Fruit fly (Drosophila melanogaster) whole organism, embryonic: ENCODE data around the gene aru.

Source experiments
- Adf1 ChIP-seq: fragments of 200-800 bp; sonication (Bioruptor generic); IDR thresholded peaks from 2 replicates; pipeline ENCODE4 v1.3.6; 2022; ENCODE audit warnings: missing biosample characterization, missing genetic modification characterization
- Atf-2 ChIP-seq: fragments of 200-800 bp; sonication (Bioruptor generic); optimal IDR thresholded peaks from 2 replicates; lab custom pipeline; 2016; ENCODE audit warnings: missing biosample characterization, missing genetic modification characterization
- Atf3 ChIP-seq: fragments of 200-800 bp; sonication (Bioruptor generic); optimal IDR thresholded peaks from 3 replicates; lab custom pipeline; 2016; ENCODE audit warnings: missing biosample characterization, missing genetic modification characterization
- Awh ChIP-seq: fragments of 200-800 bp; sonication (Bioruptor generic); IDR thresholded peaks from 2 replicates; pipeline ENCODE4, ENCODE4 v1.3.6; 2022; ENCODE audit warnings: missing biosample characterization, missing genetic modification characterization
- CG10959 ChIP-seq: fragments of 200-800 bp; sonication (Bioruptor generic); IDR thresholded peaks from 2 replicates; pipeline ENCODE4 v1.3.6; 2022; ENCODE audit warnings: missing biosample characterization, missing genetic modification characterization
- CG11456 ChIP-seq: fragments of 200-800 bp; sonication (Bioruptor generic); IDR thresholded peaks from 3 replicates; pipeline ENCODE4 v1.3.6; 2022; ENCODE audit warnings: missing biosample characterization, missing genetic modification characterization
- CG11504 ChIP-seq: fragments of 200-800 bp; sonication (Bioruptor generic); optimal IDR thresholded peaks from 3 replicates; lab custom pipeline; 2019; ENCODE audit warnings: missing biosample characterization, mild to moderate bottlenecking, missing genetic modification characterization, moderate library complexity
- CG11723 ChIP-seq: fragments of 200-800 bp; sonication (Bioruptor generic); optimal IDR thresholded peaks from 2 replicates; lab custom pipeline; 2017; ENCODE audit warnings: missing biosample characterization, mild to moderate bottlenecking, missing genetic modification characterization
- CG12769 ChIP-seq: fragments of 200-800 bp; sonication (Bioruptor generic); optimal IDR thresholded peaks from 2 replicates; lab custom pipeline; 2019; ENCODE audit warnings: missing biosample characterization, mild to moderate bottlenecking, missing genetic modification characterization, moderate library complexity
- CG13424 ChIP-seq: fragments of 200-800 bp; sonication (Bioruptor generic); optimal IDR thresholded peaks from 2 replicates; lab custom pipeline; 2019; ENCODE audit warnings: missing biosample characterization, mild to moderate bottlenecking, missing genetic modification characterization, moderate library complexity
- CG14014 ChIP-seq: fragments of 200-800 bp; sonication (Bioruptor generic); IDR thresholded peaks from 2 replicates; pipeline ENCODE4 v1.3.6; 2022; ENCODE audit warnings: missing biosample characterization, missing genetic modification characterization
- CG17802 ChIP-seq: fragments of 200-800 bp; sonication (Bioruptor generic); optimal IDR thresholded peaks from 2 replicates; lab custom pipeline; 2018; ENCODE audit warnings: missing biosample characterization, mild to moderate bottlenecking, missing genetic modification characterization, moderate library complexity
- CG2712 ChIP-seq: fragments of 200-800 bp; optimal IDR thresholded peaks from 3 replicates; lab custom pipeline; 2019; ENCODE audit warnings: missing biosample characterization, mild to moderate bottlenecking, missing genetic modification characterization, moderate library complexity
- CG30431 ChIP-seq: fragments of 200-800 bp; sonication (Bioruptor generic); optimal IDR thresholded peaks from 2 replicates; lab custom pipeline; 2017; ENCODE audit warnings: missing biosample characterization, missing genetic modification characterization
- CG31224 ChIP-seq: fragments of 200-800 bp; sonication (Bioruptor generic); IDR thresholded peaks from 2 replicates; pipeline ENCODE4 v1.3.6; 2022; ENCODE audit warnings: missing biosample characterization, missing genetic modification characterization
- CG34376 ChIP-seq: fragments of 200-800 bp; sonication (Bioruptor generic); optimal IDR thresholded peaks from 2 replicates; lab custom pipeline; 2018; ENCODE audit warnings: missing biosample characterization, mild to moderate bottlenecking, missing genetic modification characterization
- CG43689 ChIP-seq: fragments of 200-800 bp; sonication (Bioruptor generic); IDR thresholded peaks from 2 replicates; pipeline ENCODE4 v1.3.6; 2022; ENCODE audit warnings: missing biosample characterization, missing genetic modification characterization
- CG4404 ChIP-seq: fragments of 200-800 bp; sonication (Bioruptor generic); IDR thresholded peaks from 2 replicates; pipeline ENCODE4 v1.3.6; 2022; ENCODE audit warnings: missing biosample characterization, missing genetic modification characterization
- CG4707 ChIP-seq: fragments of 200-800 bp; sonication (Bioruptor generic); optimal IDR thresholded peaks from 2 replicates; lab custom pipeline; 2018; ENCODE audit warnings: missing biosample characterization, mild to moderate bottlenecking, missing genetic modification characterization, moderate library complexity
- CG6854 ChIP-seq: fragments of 200-800 bp; sonication (Bioruptor generic); optimal IDR thresholded peaks from 3 replicates; lab custom pipeline; 2017; ENCODE audit warnings: missing biosample characterization, mild to moderate bottlenecking, missing genetic modification characterization
- CG7357 ChIP-seq: fragments of 200-800 bp; sonication (Bioruptor generic); IDR thresholded peaks from 3 replicates; pipeline ENCODE4 v1.3.6; 2022; ENCODE audit warnings: missing biosample characterization, missing genetic modification characterization
- CG7745 ChIP-seq: fragments of 200-800 bp; sonication (Bioruptor generic); optimal IDR thresholded peaks from 2 replicates; lab custom pipeline; 2018; ENCODE audit warnings: missing biosample characterization, mild to moderate bottlenecking, missing genetic modification characterization, moderate library complexity
- CG8290 ChIP-seq, 3 experiments: fragments of 200-800 bp; sonication (Bioruptor generic); optimal IDR thresholded peaks; 2 replicates each; lab custom pipeline; 2016 to 2019; ENCODE audit warnings: missing biosample characterization in 3 of 3, missing genetic modification characterization in 3 of 3, mild to moderate bottlenecking in 2 of 3, moderate library complexity in 1 of 3
- CG8924 ChIP-seq: fragments of 200-800 bp; optimal IDR thresholded peaks from 3 replicates; lab custom pipeline; 2019; ENCODE audit warnings: missing biosample characterization, mild to moderate bottlenecking, missing genetic modification characterization, moderate library complexity
- Camta ChIP-seq: fragments of 200-800 bp; sonication (Bioruptor generic); optimal IDR thresholded peaks from 2 replicates; lab custom pipeline; 2016; ENCODE audit warnings: missing biosample characterization, missing genetic modification characterization
- Chrac-16 ChIP-seq: fragments of 200-800 bp; sonication (Bioruptor generic); optimal IDR thresholded peaks from 3 replicates; lab custom pipeline; 2016; ENCODE audit warnings: missing biosample characterization, missing genetic modification characterization
- CoRest ChIP-seq: fragments of 200-800 bp; sonication (Bioruptor generic); optimal IDR thresholded peaks from 3 replicates; lab custom pipeline; 2018; ENCODE audit warnings: missing biosample characterization, mild to moderate bottlenecking, missing genetic modification characterization, moderate library complexity
- Dref ChIP-seq: fragments of 200-800 bp; sonication (Bioruptor generic); IDR thresholded peaks from 2 replicates; pipeline ENCODE4 v1.3.6; 2022; ENCODE audit warnings: missing biosample characterization, missing genetic modification characterization
- E2f2 ChIP-seq: fragments of 200-800 bp; sonication (Bioruptor generic); IDR thresholded peaks from 2 replicates; pipeline ENCODE4 v1.3.6; 2022; ENCODE audit warnings: missing biosample characterization, missing genetic modification characterization
- GATAe ChIP-seq: fragments of 200-800 bp; sonication (Bioruptor generic); conservative IDR thresholded peaks from 2 replicates; pipeline ENCODE4 v1.3.6; 2022; ENCODE audit warnings: missing biosample characterization, missing genetic modification characterization
- H2.0 ChIP-seq: fragments of 200-800 bp; sonication (Bioruptor generic); IDR thresholded peaks from 2 replicates; pipeline ENCODE4 v1.3.6; 2022; ENCODE audit warnings: missing biosample characterization, missing genetic modification characterization
- Kr ChIP-seq: fragments of 200-800 bp; sonication (Bioruptor generic); optimal IDR thresholded peaks from 2 replicates; lab custom pipeline; 2017; ENCODE audit warnings: missing biosample characterization, mild to moderate bottlenecking, missing genetic modification characterization
- Mrtf ChIP-seq: fragments of 200-800 bp; sonication (Bioruptor generic); IDR thresholded peaks from 3 replicates; pipeline ENCODE4 v1.3.6; 2022; ENCODE audit warnings: missing biosample characterization, missing genetic modification characterization
- Ptx1 ChIP-seq: fragments of 200-800 bp; sonication (Bioruptor generic); IDR thresholded peaks from 2 replicates; pipeline ENCODE4 v1.3.6; 2022; ENCODE audit warnings: missing biosample characterization, missing genetic modification characterization
- ara ChIP-seq: fragments of 200-800 bp; sonication (Bioruptor generic); IDR thresholded peaks from 2 replicates; pipeline ENCODE4 v1.3.6; 2022; ENCODE audit warnings: missing biosample characterization, missing genetic modification characterization
- cad ChIP-seq: fragments of >200 bp; optimal IDR thresholded peaks from 2 replicates; lab custom pipeline; 2017; ENCODE audit warnings: missing biosample characterization, missing genetic modification characterization
- corto ChIP-seq: fragments of 200-800 bp; sonication (Bioruptor generic); optimal IDR thresholded peaks from 2 replicates; lab custom pipeline; 2016; ENCODE audit warnings: missing biosample characterization, mild to moderate bottlenecking, missing genetic modification characterization, moderate library complexity
- crp ChIP-seq, 2 experiments: fragments of 200-800 bp; sonication (Bioruptor generic); optimal IDR thresholded peaks; 2 replicates in 1 of 2; 3 replicates in 1 of 2; lab custom pipeline; 2017; ENCODE audit warnings: missing biosample characterization in 2 of 2, missing genetic modification characterization in 2 of 2, mild to moderate bottlenecking in 1 of 2, moderate library complexity in 1 of 2
- dpn ChIP-seq, 2 experiments: fragments of 200-800 bp; sonication (Bioruptor generic); optimal IDR thresholded peaks; 3 replicates each; lab custom pipeline; 2016; ENCODE audit warnings: missing biosample characterization in 2 of 2, missing genetic modification characterization in 2 of 2
- gem ChIP-seq: fragments of 200-800 bp; sonication (Bioruptor generic); optimal IDR thresholded peaks from 2 replicates; lab custom pipeline; 2019; ENCODE audit warnings: missing biosample characterization, mild to moderate bottlenecking, missing genetic modification characterization, moderate library complexity
- gsb ChIP-seq: fragments of 200-800 bp; sonication (Bioruptor generic); IDR thresholded peaks from 2 replicates; pipeline ENCODE4 v1.3.6; 2022; ENCODE audit warnings: missing biosample characterization, missing genetic modification characterization
- kni ChIP-seq: fragments of 200-800 bp; sonication (Bioruptor generic); optimal IDR thresholded peaks from 3 replicates; lab custom pipeline; 2017; ENCODE audit warnings: mild to moderate bottlenecking, missing biosample characterization, missing genetic modification reagents, missing genetic modification characterization
- lmd ChIP-seq: fragments of 200-800 bp; sonication (Bioruptor generic); IDR thresholded peaks from 2 replicates; pipeline ENCODE4 v1.3.6; 2022; ENCODE audit warnings: missing biosample characterization, missing genetic modification characterization
- mirr ChIP-seq: fragments of 200-800 bp; sonication (Bioruptor generic); optimal IDR thresholded peaks from 3 replicates; lab custom pipeline; 2018; ENCODE audit warnings: missing biosample characterization, mild to moderate bottlenecking, missing genetic modification characterization
- nerfin-1 ChIP-seq: fragments of 200-800 bp; sonication (Bioruptor generic); optimal IDR thresholded peaks from 3 replicates; lab custom pipeline; 2019; ENCODE audit warnings: missing biosample characterization, mild to moderate bottlenecking, missing genetic modification characterization, moderate library complexity
- ranshi ChIP-seq: fragments of 200-800 bp; sonication (Bioruptor generic); IDR thresholded peaks from 2 replicates; pipeline ENCODE4 v1.3.6; 2022; ENCODE audit warnings: missing biosample characterization, missing genetic modification characterization
- seq ChIP-seq: fragments of 200-800 bp; sonication (Bioruptor generic); IDR thresholded peaks from 2 replicates; pipeline ENCODE4 v1.3.6; 2022; ENCODE audit warnings: missing biosample characterization, missing genetic modification characterization
- sisA ChIP-seq: fragments of 200-800 bp; sonication (Bioruptor generic); IDR thresholded peaks from 2 replicates; pipeline ENCODE4 v1.3.6; 2022; ENCODE audit warnings: missing biosample characterization, missing genetic modification characterization
- tap ChIP-seq: fragments of 200-800 bp; optimal IDR thresholded peaks from 3 replicates; lab custom pipeline; 2019; ENCODE audit warnings: missing biosample characterization, mild to moderate bottlenecking, missing genetic modification characterization, moderate library complexity
- tin ChIP-seq: fragments of 200-800 bp; sonication (Bioruptor generic); optimal IDR thresholded peaks from 3 replicates; lab custom pipeline; 2016; ENCODE audit warnings: missing biosample characterization, missing genetic modification characterization
- wdn ChIP-seq: fragments of 200-800 bp; sonication (Bioruptor generic); IDR thresholded peaks from 2 replicates; pipeline ENCODE4 v1.3.6; 2022; ENCODE audit warnings: missing biosample characterization, missing genetic modification characterization
- zen2 ChIP-seq: fragments of 200-800 bp; sonication (Bioruptor generic); IDR thresholded peaks from 3 replicates; pipeline ENCODE4 v1.3.6; 2022; ENCODE audit warnings: missing biosample characterization, missing genetic modification characterization; ENCODE audit not compliant: partially characterized antibody

aru gene

dm6 chr2L:897124-897523, 29.0 kb upstream of the aru start (continued):
- peak; percentile 41 for TF ChIP-seq gem
- no peak for TF ChIP-seq E2f2
- TF ChIP-seq GATAe, result no peak
- TF ChIP-seq CG10959 (GFP tag; lab: Robert Waterston, UW), result no peak
- TF ChIP-seq seq (GFP tag; lab: Robert Waterston, UW), result no peak
- peak; percentile 21 for TF ChIP-seq CG2712 (tag; lab: Kevin White, UChicago)
- TF ChIP-seq Ptx1 (GFP tag; lab: Robert Waterston, UW), result peak; percentile 38; the same call in 1 of the 2 replicates
- peak; percentile 44 for TF ChIP-seq CG11504 (tag; lab: Kevin White, UChicago)
- TF ChIP-seq tin (GFP tag; lab: Kevin White, UChicago), result peak; percentile 13
- TF ChIP-seq Mrtf (GFP tag; lab: Robert Waterston, UW), result no peak
- no peak for TF ChIP-seq mirr (GFP tag; lab: Kevin White, UChicago)
- no peak for TF ChIP-seq crp (GFP tag; optimal IDR thresholded peaks at IDR 0.05; lab: Kevin White, UChicago)
- no peak for TF ChIP-seq CG4404 (GFP tag; lab: Robert Waterston, UW)
- no peak for TF ChIP-seq CG7357
- TF ChIP-seq Kr (GFP tag; lab: Kevin White, UChicago), result no peak
- no peak for TF ChIP-seq zen2 (GFP tag; lab: Robert Waterston, UW)
- TF ChIP-seq Camta (GFP tag; lab: Kevin White, UChicago), result no peak
- TF ChIP-seq CG43689 (GFP tag; lab: Robert Waterston, UW), result no peak
- TF ChIP-seq Atf3 (GFP tag; lab: Kevin White, UChicago), result no peak
- no peak for TF ChIP-seq CG34376 (GFP tag; lab: Kevin White, UChicago)
- no peak for TF ChIP-seq Atf-2 (GFP tag; lab: Kevin White, UChicago)
- no peak for TF ChIP-seq CG8290 (GFP tag; optimal IDR thresholded peaks at IDR 0.05; lab: Kevin White, UChicago)
- TF ChIP-seq CG8290 (tag; optimal IDR thresholded peaks at IDR 0.05; lab: Kevin White, UChicago), result peak in 1 of 2 experiments; percentile 68
- no peak for TF ChIP-seq CG11723 (GFP tag; lab: Kevin White, UChicago)
- no peak for TF ChIP-seq tap
- TF ChIP-seq CG11456, result no peak
- TF ChIP-seq gsb, result no peak
- no peak for TF ChIP-seq ara (GFP tag; lab: Robert Waterston, UW)
- TF ChIP-seq cad, result no peak
- no peak for TF ChIP-seq CG7745
- TF ChIP-seq CG8924 (tag; lab: Kevin White, UChicago), result no peak
- peak; percentile 51 for TF ChIP-seq CG12769
- no peak for TF ChIP-seq Awh (GFP tag; lab: Robert Waterston, UW)
- TF ChIP-seq kni, result no peak
- TF ChIP-seq nerfin-1, result no peak
- no peak for TF ChIP-seq CoRest (tag; lab: Kevin White, UChicago)
- peak; percentile 42; the same call in 1 of the 2 replicates for TF ChIP-seq CG14014
- TF ChIP-seq CG4707 (GFP tag; lab: Kevin White, UChicago), result no peak
- no peak for TF ChIP-seq corto
- TF ChIP-seq wdn (GFP tag; lab: Robert Waterston, UW), result no peak
- TF ChIP-seq lmd (GFP tag; lab: Robert Waterston, UW), result peak; percentile 45
- TF ChIP-seq CG13424, result peak; percentile 15
- TF ChIP-seq Chrac-16, result no peak
- peak; percentile 45; the same call in 1 of the 2 replicates for TF ChIP-seq sisA (GFP tag; lab: Robert Waterston, UW)
- TF ChIP-seq CG30431 (GFP tag; lab: Kevin White, UChicago), result no peak
- no peak for TF ChIP-seq Adf1 (GFP tag; lab: Robert Waterston, UW)
- TF ChIP-seq H2.0 (GFP tag; lab: Robert Waterston, UW), result no peak
- no peak for TF ChIP-seq Dref (GFP tag; lab: Robert Waterston, UW)
- TF ChIP-seq CG6854 (GFP tag; lab: Kevin White, UChicago), result no peak
- TF ChIP-seq ranshi (GFP tag; lab: Robert Waterston, UW), result peak; percentile 32; the same call in 1 of the 2 replicates
- TF ChIP-seq CG31224 (GFP tag; lab: Robert Waterston, UW), result no peak
- no peak for TF ChIP-seq CG17802 (tag; lab: Kevin White, UChicago)
- peak in 1 of 2 experiments; percentile 8 for TF ChIP-seq dpn (GFP tag; optimal IDR thresholded peaks at IDR 0.05; lab: Kevin White, UChicago)
